Worm (Caenorhabditis elegans): Measurements from ENCODE around the gene npp-26.

DNA sequence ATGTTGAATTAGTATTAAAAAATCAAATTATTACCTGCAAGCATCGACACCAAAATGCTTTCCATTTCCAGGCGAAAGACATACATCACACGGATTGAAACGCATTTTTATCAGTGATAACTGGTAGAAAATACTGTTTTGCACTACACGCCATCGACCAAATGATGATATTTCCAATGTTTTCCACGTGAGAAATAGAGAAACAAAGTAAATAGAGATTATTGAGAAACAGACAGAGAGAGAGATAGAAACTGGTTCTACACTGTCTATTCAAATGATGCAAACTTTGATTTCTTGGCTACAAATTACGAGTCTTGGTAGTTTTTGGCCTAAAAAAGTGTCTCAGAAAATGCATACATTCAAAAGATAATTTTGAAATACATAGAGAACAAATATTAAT is 23.8 kb downstream of the npp-26 start, which contains the start of gene nhr-104:
- no peak for TF ChIP-seq ztf-23 (GFP tag; IDR thresholded peaks at IDR 0.05)
- TF ChIP-seq cog-1 (tag; optimal IDR thresholded peaks at IDR 0.05), result no peak
- no peak for TF ChIP-seq ref-1 (GFP tag; conservative IDR thresholded peaks at IDR 0.05)
- TF ChIP-seq tab-1 (GFP tag; IDR thresholded peaks at IDR 0.05), result no peak
- no peak for TF ChIP-seq flt-1 (GFP tag; IDR thresholded peaks at IDR 0.05)
- TF ChIP-seq T22C8.4 (GFP tag; IDR thresholded peaks at IDR 0.05), result no peak
- TF ChIP-seq ztf-29 (GFP tag; IDR thresholded peaks at IDR 0.05), result no peak
